Fruit fly (Drosophila melanogaster) whole organism, embryonic: ENCODE measurements around the gene RtcB.

Experiments
- ATbp ChIP-seq: fragments of 200-800 bp; sonication (Bioruptor generic); optimal IDR thresholded peaks from 2 replicates; lab custom pipeline; 2017; ENCODE audit warnings: missing biosample characterization, mild to moderate bottlenecking, missing genetic modification characterization, missing genetic modification reagents
- Awh ChIP-seq: fragments of 200-800 bp; sonication (Bioruptor generic); IDR thresholded peaks from 2 replicates; pipeline ENCODE4, ENCODE4 v1.3.6; 2022; ENCODE audit warnings: missing biosample characterization, missing genetic modification characterization
- CG10366 ChIP-seq: fragments of 200-800 bp; sonication (Bioruptor generic); IDR thresholded peaks from 2 replicates; pipeline ENCODE4 v1.3.6; 2022; ENCODE audit warnings: missing biosample characterization, missing genetic modification characterization
- CG10565 ChIP-seq: fragments of 200-800 bp; sonication (Bioruptor generic); optimal IDR thresholded peaks from 3 replicates; lab custom pipeline; 2016; ENCODE audit warnings: missing biosample characterization, mild to moderate bottlenecking, missing genetic modification characterization
- CG11085 ChIP-seq: fragments of 200-800 bp; sonication (Bioruptor generic); IDR thresholded peaks from 2 replicates; pipeline ENCODE4 v1.3.6; 2022; ENCODE audit warnings: missing biosample characterization, missing genetic modification characterization
- CG11247 ChIP-seq: fragments of 200-800 bp; sonication (Bioruptor generic); IDR thresholded peaks from 2 replicates; pipeline ENCODE4 v1.3.6; 2022; ENCODE audit warnings: missing biosample characterization, missing genetic modification characterization
- CG11398 ChIP-seq: fragments of 200-800 bp; sonication (Bioruptor generic); optimal IDR thresholded peaks from 2 replicates; lab custom pipeline; 2016; ENCODE audit warnings: missing biosample characterization, missing genetic modification characterization
- CG12391 ChIP-seq: fragments of 200-800 bp; sonication (Bioruptor generic); optimal IDR thresholded peaks from 3 replicates; lab custom pipeline; 2018; ENCODE audit warnings: missing biosample characterization, mild to moderate bottlenecking, missing genetic modification characterization, moderate library complexity
- CG15696 ChIP-seq: fragments of 200-800 bp; sonication (Bioruptor generic); optimal IDR thresholded peaks from 2 replicates; lab custom pipeline; 2019; ENCODE audit warnings: missing biosample characterization, mild to moderate bottlenecking, missing genetic modification characterization, moderate library complexity
- CG1603 ChIP-seq: fragments of 200-800 bp; sonication (Bioruptor generic); optimal IDR thresholded peaks from 2 replicates; lab custom pipeline; 2019; ENCODE audit warnings: missing biosample characterization, mild to moderate bottlenecking, missing genetic modification characterization, moderate library complexity
- CG2889 ChIP-seq: fragments of 200-800 bp; sonication (Bioruptor generic); IDR thresholded peaks from 3 replicates; pipeline ENCODE4 v1.3.6; 2022; ENCODE audit warnings: missing biosample characterization, missing genetic modification characterization
- CG31365 ChIP-seq: fragments of 200-800 bp; sonication (Bioruptor generic); optimal IDR thresholded peaks from 2 replicates; lab custom pipeline; 2018; ENCODE audit warnings: missing biosample characterization, mild to moderate bottlenecking, missing genetic modification characterization
- CG32532 ChIP-seq: fragments of 200-800 bp; sonication (Bioruptor generic); IDR thresholded peaks from 2 replicates; pipeline ENCODE4 v1.3.6; 2022; ENCODE audit warnings: missing biosample characterization, missing genetic modification characterization
- CG5953 ChIP-seq: fragments of 200-800 bp; sonication (Bioruptor generic); IDR thresholded peaks from 2 replicates; pipeline ENCODE4 v1.3.6; 2022; ENCODE audit warnings: missing biosample characterization, missing genetic modification characterization
- CG7928 ChIP-seq: fragments of 200-800 bp; sonication (Bioruptor generic); optimal IDR thresholded peaks from 2 replicates; lab custom pipeline; 2017; ENCODE audit warnings: missing biosample characterization, mild to moderate bottlenecking, missing genetic modification characterization
- CG8359 ChIP-seq: fragments of 200-800 bp; sonication (Bioruptor generic); optimal IDR thresholded peaks from 2 replicates; lab custom pipeline; 2017; ENCODE audit warnings: missing biosample characterization, mild to moderate bottlenecking, missing genetic modification characterization, borderline replicate concordance
- CG9797 ChIP-seq: fragments of 200-800 bp; sonication (Bioruptor generic); optimal IDR thresholded peaks from 3 replicates; lab custom pipeline; 2018; ENCODE audit warnings: missing biosample characterization, mild to moderate bottlenecking, missing genetic modification characterization
- CG9932 ChIP-seq: fragments of 200-800 bp; sonication (Bioruptor generic); IDR thresholded peaks from 2 replicates; pipeline ENCODE4 v1.3.6; 2022; ENCODE audit warnings: missing biosample characterization, missing genetic modification characterization
- CTCF ChIP-seq: fragments of 200-800 bp; sonication (Bioruptor generic); optimal IDR thresholded peaks from 2 replicates; lab custom pipeline; 2017; ENCODE audit warnings: missing biosample characterization, mild to moderate bottlenecking, missing genetic modification characterization, moderate library complexity
- Dref ChIP-seq: fragments of 200-800 bp; sonication (Bioruptor generic); IDR thresholded peaks from 2 replicates; pipeline ENCODE4 v1.3.6; 2022; ENCODE audit warnings: missing biosample characterization, missing genetic modification characterization
- GATAe ChIP-seq: fragments of 200-800 bp; sonication (Bioruptor generic); conservative IDR thresholded peaks from 2 replicates; pipeline ENCODE4 v1.3.6; 2022; ENCODE audit warnings: missing biosample characterization, missing genetic modification characterization
- HLH4C ChIP-seq: fragments of 200-800 bp; sonication (Bioruptor generic); IDR thresholded peaks from 3 replicates; pipeline ENCODE4 v1.3.6; 2022; ENCODE audit warnings: missing biosample characterization, missing genetic modification characterization; ENCODE audit not compliant: partially characterized antibody
- Hr39 ChIP-seq: fragments of >200 bp; optimal IDR thresholded peaks from 2 replicates; lab custom pipeline; 2017
- Hr51 ChIP-seq, 2 experiments: fragments of 200-800 bp; sonication (Bioruptor generic); optimal IDR thresholded peaks; 2 replicates in 1 of 2; 3 replicates in 1 of 2; lab custom pipeline; 2016 to 2018; ENCODE audit warnings: missing biosample characterization in 2 of 2, missing genetic modification characterization in 2 of 2, mild to moderate bottlenecking in 1 of 2, moderate library complexity in 1 of 2
- NC2α ChIP-seq: fragments of 200-800 bp; sonication (Bioruptor generic); optimal IDR thresholded peaks from 2 replicates; lab custom pipeline; 2016; ENCODE audit warnings: missing biosample characterization, missing genetic modification characterization
- NC2β ChIP-seq: fragments of 200-800 bp; sonication (Bioruptor generic); optimal IDR thresholded peaks from 2 replicates; lab custom pipeline; 2016; ENCODE audit warnings: missing biosample characterization, missing genetic modification characterization
- Neu2 ChIP-seq: fragments of 200-800 bp; sonication (Bioruptor generic); optimal IDR thresholded peaks from 3 replicates; lab custom pipeline; 2016; ENCODE audit warnings: missing biosample characterization, missing genetic modification characterization, borderline replicate concordance
- NfI ChIP-seq: fragments of 200-800 bp; sonication (Bioruptor generic); optimal IDR thresholded peaks from 3 replicates; lab custom pipeline; 2018; ENCODE audit warnings: missing biosample characterization, mild to moderate bottlenecking, missing genetic modification characterization, moderate library complexity
- Scr ChIP-seq: fragments of 200-800 bp; sonication (Bioruptor generic); IDR thresholded peaks from 2 replicates; pipeline ENCODE4 v1.3.6; 2022; ENCODE audit warnings: missing biosample characterization, missing genetic modification characterization; ENCODE audit not compliant: partially characterized antibody
- Side ChIP-seq: fragments of 200-800 bp; sonication (Bioruptor generic); optimal IDR thresholded peaks from 2 replicates; lab custom pipeline; 2016; ENCODE audit warnings: missing biosample characterization, missing genetic modification characterization
- Trl ChIP-seq, 3 experiments: fragments of >200 bp in 2 of 3; fragments of 200-800 bp in 1 of 3; sonication (Bioruptor generic) in 1 of 3; optimal IDR thresholded peaks; 2 replicates in 1 of 3; 3 replicates in 2 of 3; lab custom pipeline; 2016 to 2017; ENCODE audit warnings: missing biosample characterization in 1 of 3, missing genetic modification characterization in 1 of 3
- ab ChIP-seq: fragments of 200-800 bp; sonication (Bioruptor generic); optimal IDR thresholded peaks from 2 replicates; lab custom pipeline; 2016; ENCODE audit warnings: missing biosample characterization, missing genetic modification characterization
- amos ChIP-seq: fragments of 200-800 bp; sonication (Bioruptor generic); IDR thresholded peaks from 2 replicates; pipeline ENCODE4 v1.3.6; 2022; ENCODE audit warnings: missing biosample characterization, missing genetic modification characterization; ENCODE audit not compliant: partially characterized antibody
- btn ChIP-seq: fragments of 200-800 bp; sonication (Bioruptor generic); optimal IDR thresholded peaks from 2 replicates; lab custom pipeline; 2016; ENCODE audit warnings: missing biosample characterization, missing genetic modification characterization
- corto ChIP-seq: fragments of 200-800 bp; sonication (Bioruptor generic); optimal IDR thresholded peaks from 2 replicates; lab custom pipeline; 2016; ENCODE audit warnings: missing biosample characterization, mild to moderate bottlenecking, missing genetic modification characterization, moderate library complexity
- ems ChIP-seq: fragments of 200-800 bp; sonication (Bioruptor generic); optimal IDR thresholded peaks from 3 replicates; lab custom pipeline; 2016; ENCODE audit warnings: missing biosample characterization, missing genetic modification characterization
- gem ChIP-seq: fragments of 200-800 bp; sonication (Bioruptor generic); optimal IDR thresholded peaks from 2 replicates; lab custom pipeline; 2019; ENCODE audit warnings: missing biosample characterization, mild to moderate bottlenecking, missing genetic modification characterization, moderate library complexity
- hb ChIP-seq: fragments of 200-800 bp; sonication (Bioruptor generic); IDR thresholded peaks from 3 replicates; pipeline ENCODE4 v1.3.6; 2022; ENCODE audit warnings: missing biosample characterization, missing genetic modification characterization; ENCODE audit not compliant: partially characterized antibody
- hth ChIP-seq: fragments of >200 bp; optimal IDR thresholded peaks from 2 replicates; lab custom pipeline; 2017; ENCODE audit warnings: inconsistent platforms
- ind ChIP-seq: fragments of 200-800 bp; sonication (Bioruptor generic); optimal IDR thresholded peaks from 3 replicates; lab custom pipeline; 2016; ENCODE audit warnings: missing biosample characterization, missing genetic modification characterization
- jumu ChIP-seq: fragments of 200-800 bp; sonication (Bioruptor generic); optimal IDR thresholded peaks from 3 replicates; lab custom pipeline; 2016; ENCODE audit warnings: missing biosample characterization, missing genetic modification characterization
- luna ChIP-seq: fragments of 200-800 bp; sonication (Bioruptor generic); optimal IDR thresholded peaks from 2 replicates; lab custom pipeline; 2016; ENCODE audit warnings: missing biosample characterization, missing genetic modification characterization
- mld ChIP-seq: fragments of 200-800 bp; sonication (Bioruptor generic); IDR thresholded peaks from 3 replicates; pipeline ENCODE4 v1.3.6; 2022; ENCODE audit warnings: missing biosample characterization, missing genetic modification characterization; ENCODE audit not compliant: partially characterized antibody
- nau ChIP-seq: fragments of 200-800 bp; sonication (Bioruptor generic); optimal IDR thresholded peaks from 3 replicates; lab custom pipeline; 2017; ENCODE audit warnings: missing biosample characterization, mild to moderate bottlenecking, missing genetic modification characterization, missing genetic modification reagents
- pb ChIP-seq: fragments of 200-800 bp; sonication (Bioruptor generic); optimal IDR thresholded peaks from 3 replicates; lab custom pipeline; 2016; ENCODE audit warnings: missing biosample characterization, missing genetic modification characterization
- seq ChIP-seq: fragments of 200-800 bp; sonication (Bioruptor generic); IDR thresholded peaks from 2 replicates; pipeline ENCODE4 v1.3.6; 2022; ENCODE audit warnings: missing biosample characterization, missing genetic modification characterization
- sisA ChIP-seq: fragments of 200-800 bp; sonication (Bioruptor generic); IDR thresholded peaks from 2 replicates; pipeline ENCODE4 v1.3.6; 2022; ENCODE audit warnings: missing biosample characterization, missing genetic modification characterization
- sr ChIP-seq: fragments of 200-800 bp; sonication (Bioruptor generic); IDR thresholded peaks from 3 replicates; pipeline ENCODE4 v1.3.6; 2022; ENCODE audit warnings: missing biosample characterization, missing genetic modification characterization
- trh ChIP-seq: fragments of 200-800 bp; sonication (Bioruptor generic); optimal IDR thresholded peaks from 2 replicates; lab custom pipeline; 2016; ENCODE audit warnings: missing biosample characterization, missing genetic modification characterization
- wek ChIP-seq: fragments of 200-800 bp; sonication (Bioruptor generic); optimal IDR thresholded peaks from 3 replicates; lab custom pipeline; 2018; ENCODE audit warnings: missing biosample characterization, mild to moderate bottlenecking, missing genetic modification characterization, moderate library complexity

Gene RtcB

DNA sequence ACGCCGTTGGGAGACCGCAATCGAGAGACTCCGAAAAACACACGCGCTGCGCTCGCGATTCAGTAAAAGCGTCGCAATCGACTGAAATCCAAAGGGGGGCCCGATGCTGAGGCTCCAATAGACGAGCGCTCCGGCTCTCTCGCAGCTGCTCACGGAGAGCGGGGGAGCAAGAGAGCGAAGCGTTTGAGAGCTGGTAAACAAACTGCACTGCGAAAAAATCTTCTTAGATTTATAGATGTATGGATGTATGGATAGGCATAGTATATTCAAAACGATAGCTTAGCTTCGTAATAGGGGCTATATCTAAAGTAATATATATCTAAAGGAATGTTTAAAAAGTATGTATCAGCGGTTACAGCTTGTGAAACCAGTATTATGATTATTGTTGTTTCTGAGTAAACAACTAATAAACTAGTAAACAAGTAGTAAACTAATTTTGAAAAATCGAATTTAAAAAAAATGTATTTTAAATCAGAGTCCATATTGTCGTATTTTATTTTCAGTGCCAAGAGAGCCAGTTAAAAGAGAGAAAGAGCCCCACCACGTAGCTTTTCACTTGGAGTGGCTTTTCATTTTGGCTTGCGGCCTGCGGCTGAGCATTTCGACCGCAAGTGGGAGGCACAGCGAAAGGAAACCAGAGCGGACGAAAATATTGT, 6.8 kb upstream of the RtcB start, which contains the start of the genes Alp12 and CG13085 (continued):
- TF ChIP-seq HLH4C (GFP tag; lab: Robert Waterston, UW) (no peak), nau (GFP tag; lab: Kevin White, UChicago) (peak; percentile 99), btn (GFP tag; lab: Kevin White, UChicago) (peak; percentile 83), CG9932 (GFP tag; lab: Robert Waterston, UW) (peak; percentile 94), gem (tag; lab: Kevin White, UChicago) (peak; percentile 99), Awh (GFP tag; lab: Robert Waterston, UW) (peak; percentile 91; the same call in 1 of the 2 replicates), CG10565 (peak; percentile 75), CG31365 (peak; percentile 84), wek (GFP tag; lab: Kevin White, UChicago) (peak; percentile 86), CG15696 (peak; percentile 86), CG8359 (GFP tag; lab: Kevin White, UChicago) (peak; percentile 92), Hr39 (no peak), trh (GFP tag; lab: Kevin White, UChicago) (peak; percentile 91), seq (GFP tag; lab: Robert Waterston, UW) (peak; percentile 97), jumu (GFP tag; lab: Kevin White, UChicago) (peak; percentile 85), NC2β (GFP tag; lab: Kevin White, UChicago) (peak; percentile 91), CG11398 (peak; percentile 89), CG11247 (GFP tag; lab: Robert Waterston, UW) (peak; percentile 92), corto (peak; percentile 87), luna (GFP tag; lab: Kevin White, UChicago) (peak; percentile 51), Side (GFP tag; lab: Kevin White, UChicago) (peak; percentile 94), Scr (no peak), ab (GFP tag; lab: Kevin White, UChicago) (peak; percentile 63), CG32532 (peak; percentile 96), Hr51 (GFP tag; optimal IDR thresholded peaks at IDR 0.05; lab: Kevin White, UChicago) (peak; percentile 94 to 99), ems (GFP tag; lab: Kevin White, UChicago) (peak; percentile 94), ATbp (GFP tag; lab: Kevin White, UChicago) (peak; percentile 97), CG7928 (peak; percentile 79), sisA (GFP tag; lab: Robert Waterston, UW) (peak; percentile 95), NC2α (GFP tag; lab: Kevin White, UChicago) (peak; percentile 84), ind (GFP tag; lab: Kevin White, UChicago) (peak; percentile 96), CG12391 (tag; lab: Kevin White, UChicago) (peak; percentile 99), sr (GFP tag; lab: Robert Waterston, UW) (peak; percentile 72; the same call in 1 of the 3 replicates), amos (GFP tag; lab: Robert Waterston, UW) (no peak; the same call in 1 of the 2 replicates), hb (GFP tag; lab: Robert Waterston, UW) (no peak), pb (GFP tag; lab: Kevin White, UChicago) (peak; percentile 71), CG5953 (GFP tag; lab: Robert Waterston, UW) (peak; percentile 88), CG10366 (GFP tag; lab: Robert Waterston, UW) (peak; percentile 94), GATAe (GFP tag; lab: Robert Waterston, UW) (peak; percentile 86), hth (lab: Kevin White, UChicago) (no peak), Trl (optimal IDR thresholded peaks at IDR 0.05; lab: Kevin White, UChicago) (peak; percentile 93 to 98), Trl (GFP tag; optimal IDR thresholded peaks at IDR 0.05; lab: Kevin White, UChicago) (peak; percentile 94), CG2889 (GFP tag; lab: Robert Waterston, UW) (peak; percentile 95), Neu2 (GFP tag; lab: Kevin White, UChicago) (peak; percentile 42), NfI (GFP tag; lab: Kevin White, UChicago) (peak; percentile 98), CG9797 (GFP tag; lab: Kevin White, UChicago) (peak; percentile 47), Dref (GFP tag; lab: Robert Waterston, UW) (no peak), CG1603 (peak; percentile 83), mld (GFP tag; lab: Robert Waterston, UW) (0 out of 3 replicates have a peak, but pooled peaks have one; percentile 53), CG11085 (peak; percentile 87), CTCF (GFP tag; lab: Kevin White, UChicago) (peak; percentile 74)
